In genomic region chr2L:6841349-6841748, dm6 we compare ENCODE assay signal across 1 fruit fly cellular context.
TF ChIP-seq lines count a peak whose summit lies in the region.

No protein-coding gene starts in this region.

TF ChIP-seq in whole organism, embryonic, 481 proteins besides CTCF, POLR2A, EP300 and RAD21 (continued from another document):
- TF ChIP-seq CG8089 (GFP tag; optimal IDR thresholded peaks at IDR 0.05; lab: Kevin White, UChicago) (peak; percentile 69), HmgZ (tag; optimal IDR thresholded peaks at IDR 0.05; lab: Kevin White, UChicago) (no peak), CG13296 (GFP tag; optimal IDR thresholded peaks at IDR 0.05; lab: Kevin White, UChicago) (peak; percentile 13), NK7.1 (GFP tag; optimal IDR thresholded peaks at IDR 0.05; lab: Kevin White, UChicago) (peak; percentile 11), C15 (GFP tag; IDR thresholded peaks at IDR 0.05; lab: Robert Waterston, UW) (peak; percentile 37; the same call in 1 of the 3 replicates), CG17385 (GFP tag; optimal IDR thresholded peaks at IDR 0.05; lab: Kevin White, UChicago) (peak; percentile 45), CG11560 (tag; IDR thresholded peaks at IDR 0.05; lab: Robert Waterston, UW) (0 out of 3 replicates have a peak, but pooled peaks have one; percentile 9), CG1647 (GFP tag; optimal IDR thresholded peaks at IDR 0.05; lab: Kevin White, UChicago) (peak; percentile 27), Hmr (GFP tag; optimal IDR thresholded peaks at IDR 0.05; lab: Kevin White, UChicago) (no peak), Myb (GFP tag; optimal IDR thresholded peaks at IDR 0.05; lab: Kevin White, UChicago) (peak; percentile 26), Hmx (GFP tag; optimal IDR thresholded peaks at IDR 0.05; lab: Kevin White, UChicago) (no peak), schlank (tag; optimal IDR thresholded peaks at IDR 0.05; lab: Kevin White, UChicago) (no peak), dpn (GFP tag; optimal IDR thresholded peaks at IDR 0.05; lab: Kevin White, UChicago) (peak; percentile 49 to 67), chn (GFP tag; optimal IDR thresholded peaks at IDR 0.05; lab: Kevin White, UChicago) (peak; percentile 80), Ssrp (tag; optimal IDR thresholded peaks at IDR 0.05; lab: Kevin White, UChicago) (peak; percentile 68), CG17829 (tag; optimal IDR thresholded peaks at IDR 0.05; lab: Kevin White, UChicago) (peak; percentile 88), pum (GFP tag; optimal IDR thresholded peaks at IDR 0.05; lab: Kevin White, UChicago) (peak; percentile 57), nom (GFP tag; optimal IDR thresholded peaks at IDR 0.05; lab: Kevin White, UChicago) (no peak), Med (GFP tag; lab: Kevin White, UChicago) (peak; percentile 92), crol (GFP tag; IDR thresholded peaks at IDR 0.05; lab: Robert Waterston, UW) (0 out of 2 replicates have a peak, but pooled peaks have one; percentile 33), CG10959 (GFP tag; IDR thresholded peaks at IDR 0.05; lab: Robert Waterston, UW) (peak; percentile 91), HHEX (GFP tag; optimal IDR thresholded peaks at IDR 0.05; lab: Kevin White, UChicago) (peak; percentile 46), sob (GFP tag; IDR thresholded peaks at IDR 0.05; lab: Robert Waterston, UW) (peak; percentile 67), CG15601 (tag; optimal IDR thresholded peaks at IDR 0.05; lab: Kevin White, UChicago) (peak; percentile 81), Side (GFP tag; optimal IDR thresholded peaks at IDR 0.05; lab: Kevin White, UChicago) (peak; percentile 70), inv (GFP tag; IDR thresholded peaks at IDR 0.05; lab: Robert Waterston, UW; ENCODE audit: partially characterized antibody) (no peak), CG7963 (GFP tag; IDR thresholded peaks at IDR 0.05; lab: Robert Waterston, UW; ENCODE audit: partially characterized antibody) (no peak), h (optimal IDR thresholded peaks at IDR 0.05; lab: Kevin White, UChicago) (no peak), Asciz (GFP tag; optimal IDR thresholded peaks at IDR 0.05; lab: Kevin White, UChicago) (peak; percentile 36), CG31441 (GFP tag; IDR thresholded peaks at IDR 0.05; lab: Robert Waterston, UW) (peak; percentile 76), CG31224 (GFP tag; IDR thresholded peaks at IDR 0.05; lab: Robert Waterston, UW) (peak; percentile 39; the same call in 1 of the 2 replicates), cwo (GFP tag; optimal IDR thresholded peaks at IDR 0.05; lab: Kevin White, UChicago) (no peak), pzg (GFP tag; optimal IDR thresholded peaks at IDR 0.05; lab: Kevin White, UChicago) (no peak), CG6175 (GFP tag; IDR thresholded peaks at IDR 0.05; lab: Robert Waterston, UW) (no peak), H2.0 (GFP tag; IDR thresholded peaks at IDR 0.05; lab: Robert Waterston, UW) (peak; percentile 55), CG1792 (GFP tag; optimal IDR thresholded peaks at IDR 0.05; lab: Kevin White, UChicago) (peak; percentile 35), ac (GFP tag; optimal IDR thresholded peaks at IDR 0.05; lab: Kevin White, UChicago) (peak; percentile 75), CG12942 (GFP tag; optimal IDR thresholded peaks at IDR 0.05; lab: Kevin White, UChicago) (peak; percentile 40), CG3281 (GFP tag; optimal IDR thresholded peaks at IDR 0.05; lab: Kevin White, UChicago) (no peak), hb (GFP tag; IDR thresholded peaks at IDR 0.05; lab: Robert Waterston, UW; ENCODE audit: partially characterized antibody) (no peak), CG4707 (GFP tag; optimal IDR thresholded peaks at IDR 0.05; lab: Kevin White, UChicago) (peak; percentile 46), sim (GFP tag; IDR thresholded peaks at IDR 0.05; lab: Robert Waterston, UW) (peak; percentile 74), unpg (GFP tag; optimal IDR thresholded peaks at IDR 0.05; lab: Kevin White, UChicago) (peak; percentile 78), Fer2 (tag; optimal IDR thresholded peaks at IDR 0.05; lab: Kevin White, UChicago) (no peak), Neu2 (GFP tag; optimal IDR thresholded peaks at IDR 0.05; lab: Kevin White, UChicago; ENCODE audit: borderline replicate concordance) (peak; percentile 16), CG8944 (GFP tag; optimal IDR thresholded peaks at IDR 0.05; lab: Kevin White, UChicago) (peak; percentile 55), jing (GFP tag; optimal IDR thresholded peaks at IDR 0.05; lab: Kevin White, UChicago) (peak; percentile 71), shn (GFP tag; optimal IDR thresholded peaks at IDR 0.05; lab: Kevin White, UChicago) (peak; percentile 44), CG3726 (GFP tag; IDR thresholded peaks at IDR 0.05; lab: Robert Waterston, UW) (peak; percentile 70; the same call in 1 of the 3 replicates), CG18476 (GFP tag; optimal IDR thresholded peaks at IDR 0.05; lab: Kevin White, UChicago) (peak; percentile 65), Aef1 (GFP tag; IDR thresholded peaks at IDR 0.05; lab: Robert Waterston, UW) (peak; percentile 51; the same call in 1 of the 3 replicates), Bdp1 (GFP tag; optimal IDR thresholded peaks at IDR 0.05; lab: Kevin White, UChicago) (peak; percentile 53), Optix (GFP tag; IDR thresholded peaks at IDR 0.05; lab: Robert Waterston, UW) (peak; percentile 82), CG32532 (GFP tag; IDR thresholded peaks at IDR 0.05; lab: Robert Waterston, UW) (no peak), kni (GFP tag; optimal IDR thresholded peaks at IDR 0.05; lab: Kevin White, UChicago) (peak; percentile 85), chinmo (GFP tag; IDR thresholded peaks at IDR 0.05; lab: Robert Waterston, UW; ENCODE audit: partially characterized antibody) (no peak), CG12155 (GFP tag; optimal IDR thresholded peaks at IDR 0.05; lab: Kevin White, UChicago) (peak; percentile 50), trh (GFP tag; optimal IDR thresholded peaks at IDR 0.05; lab: Kevin White, UChicago) (peak; percentile 5), lmd (GFP tag; IDR thresholded peaks at IDR 0.05; lab: Robert Waterston, UW) (peak; percentile 75), sna (GFP tag; IDR thresholded peaks at IDR 0.05; lab: Robert Waterston, UW; ENCODE audit: partially characterized antibody) (no peak), Jarid2 (GFP tag; optimal IDR thresholded peaks at IDR 0.05; lab: Kevin White, UChicago) (peak; percentile 44), CG11398 (GFP tag; optimal IDR thresholded peaks at IDR 0.05; lab: Kevin White, UChicago) (peak; percentile 62), CG17568 (GFP tag; optimal IDR thresholded peaks at IDR 0.05; lab: Kevin White, UChicago) (peak; percentile 15), Trl (optimal IDR thresholded peaks at IDR 0.05; lab: Kevin White, UChicago) (no peak), Trl (GFP tag; optimal IDR thresholded peaks at IDR 0.05; lab: Kevin White, UChicago) (peak; percentile 73), D19B (GFP tag; optimal IDR thresholded peaks at IDR 0.05; lab: Kevin White, UChicago) (no peak), trem (tag; optimal IDR thresholded peaks at IDR 0.05; lab: Kevin White, UChicago) (peak; percentile 69), Atf3 (GFP tag; optimal IDR thresholded peaks at IDR 0.05; lab: Kevin White, UChicago) (peak; percentile 61), Dp (GFP tag; optimal IDR thresholded peaks at IDR 0.05; lab: Kevin White, UChicago) (no peak), CG9932 (GFP tag; IDR thresholded peaks at IDR 0.05; lab: Robert Waterston, UW) (no peak), Max (GFP tag; optimal IDR thresholded peaks at IDR 0.05; lab: Kevin White, UChicago) (peak; percentile 48), disco-r (GFP tag; optimal IDR thresholded peaks at IDR 0.05; lab: Kevin White, UChicago) (peak; percentile 41), Scr (GFP tag; IDR thresholded peaks at IDR 0.05; lab: Robert Waterston, UW; ENCODE audit: partially characterized antibody) (no peak), crc (GFP tag; optimal IDR thresholded peaks at IDR 0.05; lab: Kevin White, UChicago) (peak; percentile 29), CG34422 (GFP tag; IDR thresholded peaks at IDR 0.05; lab: Robert Waterston, UW) (peak; percentile 71; the same call in 2 of the 3 replicates), dm (GFP tag; optimal IDR thresholded peaks at IDR 0.05; lab: Kevin White, UChicago) (peak; percentile 50), CG30403 (GFP tag; optimal IDR thresholded peaks at IDR 0.05; lab: Kevin White, UChicago) (peak; percentile 68), tio (GFP tag; optimal IDR thresholded peaks at IDR 0.05; lab: Kevin White, UChicago) (peak; percentile 38)
TF ChIP-seq in whole organism, embryonic: peak in this region for 317.
